Worm (Caenorhabditis elegans): ENCODE measurements around the gene sru-6.

sru-6 gene

ce11 chrIV:9525682-9526416 lies 35.4 kb downstream of the sru-6 start, which contains the start of gene elo-1 (continued):
- TF ChIP-seq rbr-2 (tag; optimal IDR thresholded peaks at IDR 0.05) = no peak
- TF ChIP-seq ctbp-1 (GFP tag; IDR thresholded peaks at IDR 0.05) = no peak
- no peak for TF ChIP-seq F37D6.2 (tag; optimal IDR thresholded peaks at IDR 0.05)
- TF ChIP-seq cey-2 (tag; optimal IDR thresholded peaks at IDR 0.05; ENCODE audit: borderline replicate concordance, insufficient read depth) = no peak

ce11 chrIV:9527002-9527401 lies 36.6 kb downstream of the sru-6 start:
- peak; percentile 27 for TF ChIP-seq nhr-48 (tag; optimal IDR thresholded peaks at IDR 0.05)
- TF ChIP-seq nhr-6 (tag; optimal IDR thresholded peaks at IDR 0.05) = peak; percentile 9
- TF ChIP-seq nhr-77 (tag; optimal IDR thresholded peaks at IDR 0.05) = peak; percentile 60
- TF ChIP-seq T20F7.1 (GFP tag; optimal IDR thresholded peaks at IDR 0.05) = peak; percentile 47
- peak; percentile 60 for TF ChIP-seq dve-1 (tag; optimal IDR thresholded peaks at IDR 0.05; ENCODE audit: insufficient read depth)
- TF ChIP-seq R02D3.7 (tag; optimal IDR thresholded peaks at IDR 0.05) = no peak
- TF ChIP-seq ceh-44 (GFP tag; IDR thresholded peaks at IDR 0.05) = no peak
- TF ChIP-seq nhr-28 (tag; optimal IDR thresholded peaks at IDR 0.05) = peak; percentile 55
- peak; percentile 52 for TF ChIP-seq hlh-11 (tag; optimal IDR thresholded peaks at IDR 0.05)
- TF ChIP-seq vab-7 (GFP tag; IDR thresholded peaks at IDR 0.05) = no peak
- no peak for TF ChIP-seq snpc-1.2 (GFP tag; IDR thresholded peaks at IDR 0.05)
- peak; percentile 38; the same call in 1 of the 2 replicates for TF ChIP-seq dmd-6 (GFP tag; IDR thresholded peaks at IDR 0.05)
- TF ChIP-seq madf-5 (GFP tag; IDR thresholded peaks at IDR 0.05) = 0 out of 4 replicates have a peak, but pooled peaks of 1 of the 2 experiments have one; percentile 36
- no peak for TF ChIP-seq daf-16 (GFP tag; optimal IDR thresholded peaks at IDR 0.05)
- TF ChIP-seq daf-16 (tag; optimal IDR thresholded peaks at IDR 0.05) = peak; percentile 15
- peak; percentile 32 for TF ChIP-seq pqm-1 (tag; optimal IDR thresholded peaks at IDR 0.05)

- TF ChIP-seq gei-8 (GFP tag; optimal IDR thresholded peaks at IDR 0.05) = no peak
- no peak for TF ChIP-seq snpc-4 (tag; optimal IDR thresholded peaks at IDR 0.05)
Measured at ce11 chrIV:9529647-9530046, 39.2 kb downstream of the sru-6 start, which contains the start of gene elo-7. Gene elo-7 (plus strand): TSS chrIV:9529947.

- TF ChIP-seq mdt-29 (GFP tag; IDR thresholded peaks at IDR 0.05) (no peak), ama-1 (optimal IDR thresholded peaks at IDR 0.05) (peak; percentile 20), spr-3 (GFP tag; optimal IDR thresholded peaks at IDR 0.05) (peak; percentile 55), zip-11 (GFP tag; IDR thresholded peaks at IDR 0.05) (no peak), lir-3 (tag; optimal IDR thresholded peaks at IDR 0.05) (no peak), mep-1 (tag; optimal IDR thresholded peaks at IDR 0.05) (peak; percentile 35), lim-7 (GFP tag; IDR thresholded peaks at IDR 0.05) (0 out of 2 replicates have a peak, but pooled peaks have one; percentile 14), spr-1 (tag; optimal IDR thresholded peaks at IDR 0.05) (no peak), egl-27 (tag; optimal IDR thresholded peaks at IDR 0.05) (no peak), T26A8.4 (GFP tag; IDR thresholded peaks at IDR 0.05) (peak; percentile 26; the same call in 1 of the 2 replicates), nhr-25 (tag; optimal IDR thresholded peaks at IDR 0.05; ENCODE audit: borderline replicate concordance, insufficient read depth) (peak; percentile 36), Y75B8A.6 (GFP tag; IDR thresholded peaks at IDR 0.05) (no peak), aha-1 (tag) (peak; percentile 97), unc-62 (GFP tag; optimal IDR thresholded peaks at IDR 0.05 in 1 of 2) (peak in 1 of 2 experiments; percentile 39), unc-62 (tag; optimal IDR thresholded peaks at IDR 0.05) (no peak), pqm-1 (tag; optimal IDR thresholded peaks at IDR 0.05) (no peak)
Measured at ce11 chrIV:9530768-9531167, 40.3 kb downstream of the sru-6 start.

All from whole organism, L4 larva.